Worm (Caenorhabditis elegans) whole organism, L3 larva: Measurements from ENCODE around the gene math-31.

Source experiments
- aly-2 ChIP-seq: fragments of 150-350 bp; optimal IDR thresholded peaks from 2 replicates; lab custom pipeline; 2014; ENCODE audit warnings: missing biosample characterization, missing genetic modification characterization
- elt-1 ChIP-seq: fragments of 150-350 bp; optimal IDR thresholded peaks from 2 replicates; lab custom pipeline; 2014; ENCODE audit warnings: missing biosample characterization, missing genetic modification characterization
- elt-3 ChIP-seq, 3 experiments: fragments of 150-350 bp in 1 of 3; sonication (generic microtip) in 2 of 3; optimal IDR thresholded peaks; 2 replicates in 2 of 3; 4 replicates in 1 of 3; lab custom pipeline; 2014 to 2017; ENCODE audit warnings: missing biosample characterization in 3 of 3, missing genetic modification characterization in 3 of 3
- lin-15B ChIP-seq: fragments of 150-350 bp; optimal IDR thresholded peaks from 2 replicates; lab custom pipeline; 2014; ENCODE audit warnings: missing biosample characterization, missing genetic modification characterization
- nhr-76 ChIP-seq: fragments of 150-350 bp; sonication (generic microtip); optimal IDR thresholded peaks from 5 replicates; lab custom pipeline; 2014; ENCODE audit warnings: missing biosample characterization, missing genetic modification characterization
- nhr-77 ChIP-seq: fragments of 150-350 bp; optimal IDR thresholded peaks from 2 replicates; lab custom pipeline; 2014; ENCODE audit warnings: missing biosample characterization, missing genetic modification characterization
- skn-1 ChIP-seq: fragments of 150-350 bp; optimal IDR thresholded peaks from 2 replicates; lab custom pipeline; 2014; ENCODE audit warnings: missing biosample characterization, missing genetic modification characterization
- zag-1 ChIP-seq: fragments of 150-350 bp; optimal IDR thresholded peaks from 2 replicates; lab custom pipeline; 2014; ENCODE audit warnings: missing biosample characterization, missing genetic modification characterization

DNA sequence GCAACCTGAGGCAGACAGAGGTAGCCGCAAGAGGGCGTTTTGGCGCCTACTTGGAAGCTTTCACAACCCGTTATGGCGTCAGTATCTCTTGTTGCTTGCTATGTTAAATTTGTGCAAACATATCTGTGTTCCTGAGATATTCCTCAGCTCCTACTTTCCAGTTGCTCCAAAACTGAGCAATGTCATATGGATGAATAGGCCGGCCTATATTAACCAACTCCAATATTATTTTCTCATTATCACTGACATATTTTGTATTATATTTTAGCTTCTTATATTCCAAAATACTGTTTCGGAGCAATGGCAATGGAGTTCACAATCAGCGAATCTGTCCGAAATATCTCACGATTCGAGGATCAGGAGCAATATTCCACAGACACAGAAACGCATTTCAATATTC, 37.0 kb downstream of the math-31 start, which contains the start of gene math-13:
- TF ChIP-seq elt-3 (tag; optimal IDR thresholded peaks at IDR 0.05; lab: Kevin White, UChicago) = no peak
- no peak for TF ChIP-seq nhr-77 (tag; lab: Kevin White, UChicago)
- TF ChIP-seq lin-15B (tag; lab: Kevin White, UChicago) = no peak
- no peak for TF ChIP-seq zag-1 (tag; lab: Kevin White, UChicago)
- no peak for TF ChIP-seq elt-1 (tag; lab: Kevin White, UChicago)
- no peak for TF ChIP-seq skn-1
- TF ChIP-seq nhr-76 (tag; lab: Kevin White, UChicago) = no peak
- no peak for TF ChIP-seq aly-2 (tag; lab: Kevin White, UChicago)
